Worm (Caenorhabditis elegans): Measurements from ENCODE around the gene atg-16.1.

The atg-16.1 gene

ce11 chrX:4444843-4445242, 17.4 kb downstream of the atg-16.1 start (continued):
- TF ChIP-seq lsy-2 (tag; optimal IDR thresholded peaks at IDR 0.05) (no peak), sma-9 (GFP tag; optimal IDR thresholded peaks at IDR 0.05) (peak; percentile 52), sma-9 (tag; optimal IDR thresholded peaks at IDR 0.05) (no peak), Y55F3AM.14 (GFP tag; optimal IDR thresholded peaks at IDR 0.05) (no peak), nhr-25 (tag; optimal IDR thresholded peaks at IDR 0.05) (no peak), nhr-12 (tag; optimal IDR thresholded peaks at IDR 0.05) (no peak), aly-2 (tag; optimal IDR thresholded peaks at IDR 0.05) (no peak), nhr-23 (tag; optimal IDR thresholded peaks at IDR 0.05) (no peak), gmeb-1 (tag; optimal IDR thresholded peaks at IDR 0.05) (no peak), F13H6.1 (tag; optimal IDR thresholded peaks at IDR 0.05) (no peak), mbf-1 (tag; optimal IDR thresholded peaks at IDR 0.05) (no peak), elt-3 (tag; optimal IDR thresholded peaks at IDR 0.05) (no peak), ama-1 (optimal IDR thresholded peaks at IDR 0.05) (no peak), blmp-1 (tag; optimal IDR thresholded peaks at IDR 0.05; ENCODE audit: insufficient read depth) (no peak), ztf-4 (tag; optimal IDR thresholded peaks at IDR 0.05) (no peak), elt-1 (tag; optimal IDR thresholded peaks at IDR 0.05) (no peak), crh-2 (tag; optimal IDR thresholded peaks at IDR 0.05) (peak; percentile 3)

ce11 chrX:4444073-4444472, 18.2 kb downstream of the atg-16.1 start:
- peak; percentile 44 for TF ChIP-seq crh-2 (tag; optimal IDR thresholded peaks at IDR 0.05)
- no peak for TF ChIP-seq ceh-16 (tag; optimal IDR thresholded peaks at IDR 0.05)
- TF ChIP-seq aly-2 (tag; optimal IDR thresholded peaks at IDR 0.05), result no peak
- no peak for TF ChIP-seq nhr-25 (tag; optimal IDR thresholded peaks at IDR 0.05)
- TF ChIP-seq gmeb-1 (tag; optimal IDR thresholded peaks at IDR 0.05), result peak; percentile 41
- peak; percentile 45 for TF ChIP-seq egl-27 (tag; optimal IDR thresholded peaks at IDR 0.05)
- TF ChIP-seq snpc-4 (tag; optimal IDR thresholded peaks at IDR 0.05), result peak; percentile 3
- no peak for TF ChIP-seq unc-39 (tag; optimal IDR thresholded peaks at IDR 0.05)
- no peak for TF ChIP-seq nhr-23 (tag; optimal IDR thresholded peaks at IDR 0.05)
- no peak for TF ChIP-seq blmp-1 (tag; optimal IDR thresholded peaks at IDR 0.05; ENCODE audit: insufficient read depth)
- no peak for TF ChIP-seq ztf-11 (tag; optimal IDR thresholded peaks at IDR 0.05)
- TF ChIP-seq R02D3.7 (tag; optimal IDR thresholded peaks at IDR 0.05), result no peak
- TF ChIP-seq ama-1 (optimal IDR thresholded peaks at IDR 0.05), result no peak
- no peak for TF ChIP-seq nhr-6 (tag; optimal IDR thresholded peaks at IDR 0.05)
- peak; percentile 20 for TF ChIP-seq sem-4 (tag; optimal IDR thresholded peaks at IDR 0.05)
- TF ChIP-seq elt-3 (tag; optimal IDR thresholded peaks at IDR 0.05), result no peak
- peak; percentile 70 for TF ChIP-seq nhr-129 (tag; optimal IDR thresholded peaks at IDR 0.05)
- peak in 1 of 2 experiments; percentile 42 for TF ChIP-seq lsy-2 (tag; optimal IDR thresholded peaks at IDR 0.05)
- TF ChIP-seq nhr-11 (tag; optimal IDR thresholded peaks at IDR 0.05), result no peak
- TF ChIP-seq Y55F3AM.14 (GFP tag; optimal IDR thresholded peaks at IDR 0.05), result no peak
- peak; percentile 62 for TF ChIP-seq unc-55 (GFP tag; optimal IDR thresholded peaks at IDR 0.05)
- TF ChIP-seq peb-1 (tag; optimal IDR thresholded peaks at IDR 0.05), result no peak
- TF ChIP-seq dmd-4 (tag; optimal IDR thresholded peaks at IDR 0.05), result no peak
- TF ChIP-seq C34F6.9 (tag; optimal IDR thresholded peaks at IDR 0.05), result peak; percentile 27
- peak in 1 of 2 experiments; percentile 51 for TF ChIP-seq mdl-1 (tag; optimal IDR thresholded peaks at IDR 0.05)
- peak; percentile 32 for TF ChIP-seq lin-13 (GFP tag; optimal IDR thresholded peaks at IDR 0.05)
- peak; percentile 29 for TF ChIP-seq fos-1 (tag; optimal IDR thresholded peaks at IDR 0.05)
- TF ChIP-seq elt-1 (tag; optimal IDR thresholded peaks at IDR 0.05), result no peak
- TF ChIP-seq nhr-10 (tag; optimal IDR thresholded peaks at IDR 0.05), result no peak
- TF ChIP-seq skn-1 (tag; optimal IDR thresholded peaks at IDR 0.05), result no peak
- no peak for TF ChIP-seq nhr-237 (tag; optimal IDR thresholded peaks at IDR 0.05)
- TF ChIP-seq F13H6.1 (tag; optimal IDR thresholded peaks at IDR 0.05), result peak; percentile 55
- TF ChIP-seq sma-3 (GFP tag; optimal IDR thresholded peaks at IDR 0.05), result no peak
- no peak for TF ChIP-seq mab-5 (tag; optimal IDR thresholded peaks at IDR 0.05)
- no peak for TF ChIP-seq nhr-77 (tag; optimal IDR thresholded peaks at IDR 0.05)
- peak; percentile 41 for TF ChIP-seq nhr-21 (tag; optimal IDR thresholded peaks at IDR 0.05)
- TF ChIP-seq zag-1 (tag; optimal IDR thresholded peaks at IDR 0.05), result no peak
- no peak for TF ChIP-seq nhr-12 (tag; optimal IDR thresholded peaks at IDR 0.05)
- no peak for TF ChIP-seq ceh-82 (tag; optimal IDR thresholded peaks at IDR 0.05)
- TF ChIP-seq ztf-1 (GFP tag; conservative IDR thresholded peaks at IDR 0.05), result no peak
- peak; percentile 76 for TF ChIP-seq sma-9 (GFP tag; optimal IDR thresholded peaks at IDR 0.05)
- TF ChIP-seq sma-9 (tag; optimal IDR thresholded peaks at IDR 0.05), result no peak
- no peak for TF ChIP-seq lin-39 (tag; optimal IDR thresholded peaks at IDR 0.05)
- no peak for TF ChIP-seq alr-1 (tag; optimal IDR thresholded peaks at IDR 0.05)
- no peak for TF ChIP-seq mbf-1 (tag; optimal IDR thresholded peaks at IDR 0.05)
- TF ChIP-seq unc-62 (GFP tag; optimal IDR thresholded peaks at IDR 0.05), result no peak
